Worm (Caenorhabditis elegans): ENCODE data around the gene ZK896.4.
A peak's percentile ranks its signal among the peaks of the same experiment; 100 is the strongest.

The ZK896.4 gene

DNA sequence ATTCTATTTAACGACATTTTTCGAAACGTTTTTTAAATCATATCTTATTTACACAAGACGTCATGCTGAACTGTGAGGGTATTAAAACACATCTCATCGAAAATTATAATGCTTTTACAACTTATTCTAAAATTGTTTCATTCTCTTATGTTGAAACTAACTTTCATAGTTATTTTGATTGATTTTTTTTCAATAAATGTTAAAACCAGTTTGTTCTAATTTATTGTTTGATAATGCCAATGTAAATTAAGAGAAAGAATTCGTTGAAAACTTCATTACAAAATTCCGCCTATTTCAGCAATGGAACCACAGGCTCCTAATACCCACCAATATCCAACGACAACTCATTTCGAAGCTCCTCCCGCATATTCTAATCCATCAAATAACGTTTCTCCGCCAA, 11.9 kb upstream of the ZK896.4 start, which contains the start of gene K08D8.11:
Gene K08D8.11 (plus strand): TSS at position 301 of the 400 bp plus-strand sequence.
- TF ChIP-seq lsy-12 (tag; optimal IDR thresholded peaks at IDR 0.05) (no peak), pqm-1 (tag; optimal IDR thresholded peaks at IDR 0.05) (no peak)

DNA sequence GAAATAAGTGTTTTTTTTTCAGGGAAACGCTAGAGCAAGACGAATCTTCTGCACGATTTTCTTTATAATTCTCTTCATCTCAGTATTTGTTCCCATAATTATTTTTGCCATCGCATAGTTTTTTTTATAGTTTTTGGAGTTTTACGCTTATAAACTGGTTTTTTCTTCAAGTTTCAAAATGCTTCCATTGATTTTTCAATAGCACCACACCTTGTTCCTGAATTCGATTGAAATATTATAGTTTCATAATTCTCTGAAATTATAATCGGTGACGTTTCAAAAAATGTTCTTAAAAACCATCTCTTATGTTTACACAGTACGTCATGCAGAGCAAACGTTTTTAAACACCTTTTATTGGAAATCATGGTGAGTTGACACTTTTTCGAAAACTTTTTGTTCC, 10.1 kb upstream of the ZK896.4 start, which contains the start of gene K08D8.12:
Gene K08D8.12 (plus strand): TSS at position 301 of the 400 bp plus-strand sequence.
- TF ChIP-seq ztf-11 (tag; optimal IDR thresholded peaks at IDR 0.05): no peak
- no peak for TF ChIP-seq lin-15B (tag; optimal IDR thresholded peaks at IDR 0.05)

DNA sequence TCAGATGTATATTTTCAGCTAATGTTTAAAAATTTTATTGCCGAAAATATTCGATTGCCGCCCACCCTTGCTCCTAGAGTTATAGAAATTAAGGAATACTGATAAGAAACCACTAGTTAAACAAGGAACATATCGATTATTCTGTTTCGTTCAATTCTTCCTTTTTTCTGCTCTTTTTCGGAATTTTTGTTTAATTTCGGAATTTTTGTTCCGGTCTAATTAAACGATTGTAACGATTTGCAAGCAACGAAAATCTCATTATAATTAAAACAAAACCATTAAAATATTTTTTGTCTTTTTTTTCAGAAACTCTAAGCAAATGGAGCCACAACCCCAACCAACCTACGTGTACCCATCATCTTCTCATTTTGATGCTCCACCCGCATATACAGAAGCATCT, 9.1 kb upstream of the ZK896.4 start, which contains the start of gene K08D8.1:
Gene K08D8.1 (plus strand): TSS at position 301 of the 400 bp plus-strand sequence.
- TF ChIP-seq ceh-16 (tag; optimal IDR thresholded peaks at IDR 0.05): no peak
- TF ChIP-seq ztf-11 (tag; optimal IDR thresholded peaks at IDR 0.05): no peak
- TF ChIP-seq fkh-2 (tag; optimal IDR thresholded peaks at IDR 0.05): no peak
- peak; percentile 30 for TF ChIP-seq elt-2 (tag; optimal IDR thresholded peaks at IDR 0.05)

DNA sequence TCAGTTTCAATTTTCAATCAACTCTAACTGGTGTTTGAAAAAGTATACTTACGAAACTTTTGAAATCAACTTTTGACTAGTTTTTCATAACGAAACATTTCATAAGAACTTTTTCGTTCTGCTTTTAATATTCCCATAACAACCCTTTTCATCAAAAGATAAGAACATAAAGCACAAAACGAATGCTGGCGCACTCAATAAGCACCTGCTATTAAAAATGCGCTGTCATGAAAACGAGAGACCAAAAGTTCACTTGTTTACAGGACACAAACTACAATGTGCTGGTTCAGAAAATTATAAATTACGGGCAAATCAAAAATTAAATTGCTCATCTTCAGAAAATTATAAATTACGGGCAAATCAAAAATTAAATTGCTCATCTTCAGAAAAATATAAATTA, 8.0 kb upstream of the ZK896.4 start:
- TF ChIP-seq elt-1 (tag; optimal IDR thresholded peaks at IDR 0.05) (no peak), ceh-9 (tag; optimal IDR thresholded peaks at IDR 0.05) (no peak), ceh-28 (tag; optimal IDR thresholded peaks at IDR 0.05) (no peak), nhr-28 (tag; optimal IDR thresholded peaks at IDR 0.05) (no peak), pqm-1 (tag; optimal IDR thresholded peaks at IDR 0.05) (peak; percentile 14), skn-1 (tag; optimal IDR thresholded peaks at IDR 0.05) (no peak), elt-2 (tag; optimal IDR thresholded peaks at IDR 0.05) (peak; percentile 65)

DNA sequence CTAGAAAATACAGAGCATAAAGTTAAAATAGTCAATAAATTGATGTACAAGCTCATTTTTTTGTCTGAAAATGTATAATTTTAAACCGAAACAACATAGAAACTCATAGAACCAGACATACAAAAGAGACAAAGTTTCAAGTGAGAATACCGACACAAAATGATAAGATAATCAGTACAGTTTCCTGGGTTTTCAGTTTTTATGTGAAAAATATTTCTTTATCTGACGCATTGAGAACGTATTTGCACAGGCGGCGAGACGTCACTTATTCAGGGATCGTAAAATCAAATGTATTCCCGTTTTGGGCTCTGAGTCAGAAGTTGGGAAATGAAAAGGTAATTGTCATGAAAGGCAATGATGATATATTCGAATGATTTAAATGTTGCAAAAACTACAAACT, 7.4 kb upstream of the ZK896.4 start, which contains the start of gene K08D8.6:
Gene K08D8.6 (minus strand): TSS at position 64 of the 400 bp plus-strand sequence.
- TF ChIP-seq skn-1 (tag; optimal IDR thresholded peaks at IDR 0.05) (no peak), nfya-1 (tag; optimal IDR thresholded peaks at IDR 0.05; ENCODE audit: insufficient read depth) (no peak), fos-1 (tag; optimal IDR thresholded peaks at IDR 0.05) (no peak), elt-2 (tag; optimal IDR thresholded peaks at IDR 0.05) (peak; percentile 94), pqm-1 (tag; optimal IDR thresholded peaks at IDR 0.05) (peak; percentile 93), sea-2 (GFP tag; optimal IDR thresholded peaks at IDR 0.05) (no peak)

DNA sequence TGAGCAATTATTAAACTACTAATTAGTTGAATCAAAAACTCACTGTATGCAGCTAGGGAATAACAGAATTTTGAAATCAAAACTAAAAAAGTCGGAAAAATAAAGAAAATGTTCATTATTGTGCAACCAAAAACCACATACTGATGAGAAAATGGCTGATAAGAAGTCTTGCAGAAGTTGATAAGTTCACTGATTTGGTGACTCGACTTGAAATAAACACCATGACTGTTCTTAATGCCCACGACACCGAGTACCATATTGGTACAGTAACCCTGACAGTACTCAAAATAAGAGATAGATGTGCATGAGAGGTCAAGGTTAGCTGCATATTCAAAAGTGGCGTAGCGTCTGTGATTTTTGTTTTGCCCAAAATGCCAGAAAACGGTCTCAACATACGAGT, 2.9 kb upstream of the ZK896.4 start:
- TF ChIP-seq nhr-28 (tag; optimal IDR thresholded peaks at IDR 0.05) (no peak), elt-2 (tag; optimal IDR thresholded peaks at IDR 0.05) (peak; percentile 13)

DNA sequence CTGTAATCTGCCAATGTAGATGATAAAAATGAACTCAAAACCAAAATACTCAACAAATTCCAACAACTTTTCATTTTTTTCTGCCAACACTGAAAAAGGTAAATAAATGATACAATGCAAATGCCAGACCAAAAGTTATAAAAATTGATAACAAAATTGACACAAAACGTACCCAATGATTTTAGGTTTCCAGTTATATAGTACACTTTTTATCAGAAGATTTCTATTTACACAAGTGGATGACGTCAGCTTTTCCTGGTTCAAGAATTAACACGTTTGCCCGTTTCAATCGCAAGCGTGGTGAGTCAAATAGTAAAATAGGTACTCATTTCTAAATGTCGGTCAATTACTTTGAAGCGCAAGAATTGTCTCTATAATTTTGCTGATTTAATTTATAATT, 3.5 kb downstream of the ZK896.4 start, which contains the start of gene ZK896.5:
Gene ZK896.5 (minus strand): TSS at position 89 of the 400 bp plus-strand sequence.
- TF ChIP-seq nfya-1 (tag; optimal IDR thresholded peaks at IDR 0.05; ENCODE audit: insufficient read depth): no peak
- no peak for TF ChIP-seq ceh-82 (tag; optimal IDR thresholded peaks at IDR 0.05)
- TF ChIP-seq egl-5 (tag; optimal IDR thresholded peaks at IDR 0.05): no peak
- no peak for TF ChIP-seq nhr-77 (tag; optimal IDR thresholded peaks at IDR 0.05)
- no peak for TF ChIP-seq zag-1 (tag; optimal IDR thresholded peaks at IDR 0.05)
- TF ChIP-seq ztf-11 (tag; optimal IDR thresholded peaks at IDR 0.05): no peak
- no peak for TF ChIP-seq lsy-12 (tag; optimal IDR thresholded peaks at IDR 0.05)
- TF ChIP-seq unc-62 (GFP tag; optimal IDR thresholded peaks at IDR 0.05): no peak
- TF ChIP-seq ZK546.5 (tag; optimal IDR thresholded peaks at IDR 0.05): no peak
- no peak for TF ChIP-seq elt-1 (tag; optimal IDR thresholded peaks at IDR 0.05)
- no peak for TF ChIP-seq nhr-23 (tag; optimal IDR thresholded peaks at IDR 0.05)
- TF ChIP-seq nhr-28 (tag; optimal IDR thresholded peaks at IDR 0.05): no peak
- no peak for TF ChIP-seq nhr-11 (tag; optimal IDR thresholded peaks at IDR 0.05)
- no peak for TF ChIP-seq R02D3.7 (tag; optimal IDR thresholded peaks at IDR 0.05)
- peak; percentile 85 for TF ChIP-seq elt-2 (tag; optimal IDR thresholded peaks at IDR 0.05)
- TF ChIP-seq fos-1 (tag; optimal IDR thresholded peaks at IDR 0.05): no peak
- TF ChIP-seq elt-3 (tag; optimal IDR thresholded peaks at IDR 0.05): no peak
- TF ChIP-seq skn-1 (tag; optimal IDR thresholded peaks at IDR 0.05): no peak
- TF ChIP-seq pqm-1 (tag; optimal IDR thresholded peaks at IDR 0.05): peak; percentile 95
- TF ChIP-seq pha-4 (tag; optimal IDR thresholded peaks at IDR 0.05): peak; percentile 79
- no peak for TF ChIP-seq nhr-25 (tag; optimal IDR thresholded peaks at IDR 0.05)
- no peak for TF ChIP-seq aly-2 (tag; optimal IDR thresholded peaks at IDR 0.05)
- no peak for TF ChIP-seq unc-39 (tag; optimal IDR thresholded peaks at IDR 0.05)
- no peak for TF ChIP-seq egl-27 (tag; optimal IDR thresholded peaks at IDR 0.05)
- TF ChIP-seq fkh-10 (GFP tag; optimal IDR thresholded peaks at IDR 0.05): no peak
- TF ChIP-seq ceh-16 (tag; optimal IDR thresholded peaks at IDR 0.05): no peak
- TF ChIP-seq mdl-1 (tag; optimal IDR thresholded peaks at IDR 0.05): no peak

Data from whole organism, L3 larva.